Worm (Caenorhabditis elegans) whole organism, dauer: ENCODE results near the gene ZK470.2.

Source experiments
- unc-62 ChIP-seq: sonication (generic microtip); optimal IDR thresholded peaks from 2 replicates; lab custom pipeline; 2017; ENCODE audit warnings: missing biosample characterization, missing genetic modification reagents, missing genetic modification characterization

ZK470.2 gene

DNA sequence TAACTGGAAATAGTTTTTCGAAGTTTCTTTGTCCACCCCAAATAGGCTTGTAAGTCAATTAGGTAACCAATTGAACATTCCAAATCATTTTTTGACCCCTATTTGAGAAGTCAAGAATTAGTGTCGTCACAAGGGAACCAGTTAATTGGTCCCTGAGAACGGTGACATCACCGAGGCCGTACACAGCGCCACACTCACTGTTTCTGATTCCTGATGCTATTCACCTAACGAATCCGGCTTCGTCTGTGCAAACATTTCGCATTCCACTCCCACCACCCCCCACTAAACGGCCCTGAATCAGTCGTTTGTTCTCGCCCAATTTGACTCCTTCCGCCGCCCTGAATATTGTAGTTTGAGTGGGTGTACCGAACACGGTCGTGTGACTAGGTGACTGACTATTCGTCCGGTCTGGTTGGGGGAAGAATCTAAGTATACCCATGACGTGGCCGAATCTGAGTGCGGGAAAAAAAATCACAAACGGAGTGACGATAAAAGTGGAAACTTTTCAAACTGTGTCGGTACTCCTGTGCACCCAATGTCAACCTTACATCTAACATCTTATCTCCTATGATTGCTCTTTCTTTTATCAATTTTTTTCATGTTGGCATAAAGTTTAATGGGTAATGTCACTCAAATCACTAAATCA lies 9.3 kb downstream of the ZK470.2 start:
- TF ChIP-seq unc-62 (GFP tag; lab: Kevin White, UChicago), result no peak

DNA sequence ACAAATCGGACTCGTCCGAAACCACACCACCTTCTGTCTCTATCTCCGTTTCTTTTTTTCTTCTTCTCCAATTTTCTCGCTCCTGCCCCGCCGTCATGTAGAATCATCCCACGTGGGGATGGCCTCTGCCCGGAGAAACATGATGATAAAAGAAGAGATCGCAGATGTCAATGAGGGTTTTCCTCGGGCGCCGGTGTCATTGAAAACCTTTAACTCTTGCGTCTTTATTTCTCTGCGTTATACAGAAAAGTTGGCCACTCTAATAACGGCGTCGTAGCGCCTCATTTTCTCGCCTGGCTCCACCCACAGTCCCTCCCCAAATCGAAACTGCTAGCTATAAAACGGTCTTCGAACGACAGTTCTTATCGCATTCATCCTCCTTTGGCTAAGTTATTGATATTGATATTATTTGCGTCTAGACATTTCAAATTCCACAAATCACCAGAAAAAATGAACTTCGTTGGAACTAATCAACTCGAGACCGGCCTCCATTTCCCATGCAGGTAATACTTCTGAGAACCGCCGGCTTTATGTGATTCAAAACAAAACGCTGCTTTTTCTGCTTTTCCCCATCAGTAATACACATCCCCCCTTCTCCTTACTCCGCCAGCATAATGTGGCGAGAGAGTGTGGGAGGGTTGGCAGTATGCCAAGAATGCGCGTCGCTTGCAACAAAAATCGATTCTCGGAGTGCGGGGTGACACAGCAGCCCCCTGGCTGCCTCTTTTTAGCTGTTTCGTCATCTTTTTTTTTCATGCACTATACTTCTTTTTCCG lies 10.3 kb downstream of the ZK470.2 start:
- TF ChIP-seq unc-62 (GFP tag; lab: Kevin White, UChicago), result no peak

- TF ChIP-seq unc-62 (GFP tag; lab: Kevin White, UChicago), result no peak
Observed at ce11 chrX:4146046-4146445, 11.1 kb downstream of the ZK470.2 start.

DNA sequence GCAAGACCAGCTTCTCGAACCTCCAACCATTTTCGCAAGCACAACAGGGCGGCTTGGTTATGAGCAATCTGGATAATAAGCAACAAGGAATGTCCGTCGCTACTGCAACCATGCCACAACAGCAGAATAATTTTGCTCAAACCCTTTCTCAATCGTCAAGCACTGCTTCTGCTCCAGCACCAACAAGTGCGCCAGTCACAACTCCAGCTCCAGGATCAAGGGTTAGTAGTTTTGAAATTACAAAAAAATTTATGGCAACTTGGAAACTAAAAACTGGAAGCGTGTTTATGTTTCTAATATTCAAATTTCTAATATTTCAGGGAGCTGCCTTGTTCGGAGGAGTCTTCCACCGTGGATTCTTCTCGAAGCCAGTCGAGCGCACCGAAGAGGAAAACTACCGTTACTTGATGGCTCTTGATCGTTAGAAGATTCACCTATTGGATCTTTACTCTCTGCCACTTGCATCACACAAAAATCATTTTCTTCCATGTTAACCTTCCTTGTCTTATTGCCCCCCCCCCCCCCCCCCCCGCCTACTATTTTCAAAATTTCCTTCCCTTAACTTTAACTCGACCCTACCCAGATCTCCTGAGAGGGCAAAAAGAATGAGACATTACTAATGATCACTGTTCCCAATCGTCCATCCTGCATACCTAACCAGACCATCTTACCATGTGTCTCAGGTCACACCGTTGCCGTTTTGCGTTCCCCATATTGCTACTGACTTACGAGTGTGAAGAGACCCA lies 12.0 kb downstream of the ZK470.2 start:
- TF ChIP-seq unc-62 (GFP tag; lab: Kevin White, UChicago), result no peak

DNA sequence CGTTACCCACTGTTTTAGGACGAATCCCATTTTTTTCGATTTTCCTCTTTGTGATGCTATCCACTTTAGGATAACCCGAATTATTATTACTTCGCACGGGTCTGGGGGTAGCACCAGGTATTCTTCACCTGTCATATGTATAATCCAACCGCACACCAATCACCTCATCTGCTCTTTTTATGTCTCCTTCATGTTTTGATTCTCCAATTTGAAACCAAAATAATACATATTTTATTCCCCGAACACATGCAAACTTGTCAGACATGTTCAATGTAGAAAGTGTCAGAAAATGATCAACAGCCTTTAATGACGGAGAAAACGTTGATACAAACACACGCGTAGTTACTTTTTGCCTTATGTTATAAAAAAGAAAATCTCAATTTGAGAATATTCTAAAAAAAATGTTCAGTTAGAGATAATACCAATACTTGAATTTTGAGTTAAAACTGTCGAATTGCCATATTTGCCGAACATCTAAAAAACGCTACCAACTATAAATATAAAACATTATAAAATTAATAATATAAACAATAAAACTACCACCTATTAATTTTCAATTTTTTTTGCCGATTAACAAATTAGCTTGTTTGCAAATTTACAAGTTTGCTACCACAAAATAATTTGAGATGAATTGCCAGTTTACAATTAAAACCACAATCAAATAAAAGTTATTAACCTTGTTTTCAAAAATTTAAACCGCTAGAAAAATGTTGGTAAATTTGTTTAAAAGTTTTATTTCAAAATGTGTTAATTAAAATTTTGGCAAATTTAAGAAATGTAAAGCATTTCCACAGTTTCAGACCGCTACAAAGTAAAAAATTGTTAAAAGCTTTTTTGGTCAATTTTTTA lies 12.9 kb downstream of the ZK470.2 start:
- TF ChIP-seq unc-62 (GFP tag; lab: Kevin White, UChicago), result no peak

DNA sequence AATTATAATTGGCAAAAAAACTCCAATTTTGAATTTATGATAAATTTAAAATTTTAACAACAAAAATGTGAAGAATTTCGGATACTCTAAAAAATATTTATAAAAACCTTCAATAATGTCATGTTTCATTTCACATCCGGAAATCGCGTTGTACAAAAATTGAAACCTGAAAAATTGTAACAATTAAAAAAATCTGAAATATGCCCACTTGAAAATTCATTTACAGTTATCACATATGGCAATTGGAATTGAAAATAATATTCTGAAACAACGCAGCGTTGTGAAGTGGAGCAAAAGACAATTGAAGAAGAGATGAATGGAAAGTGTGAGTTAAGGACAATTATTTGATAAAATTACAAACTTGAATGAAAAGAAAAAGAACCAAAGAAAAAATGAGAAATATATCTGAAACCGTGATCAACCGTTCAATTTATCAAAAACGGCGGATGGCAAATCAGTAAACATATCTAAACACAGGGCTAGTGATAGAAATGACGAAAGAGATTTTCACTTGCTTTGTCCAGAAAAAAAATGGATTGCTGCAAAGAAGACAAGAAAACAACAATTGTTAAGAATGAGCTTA lies 13.6 kb downstream of the ZK470.2 start:
- no peak for TF ChIP-seq unc-62 (GFP tag; lab: Kevin White, UChicago)

DNA sequence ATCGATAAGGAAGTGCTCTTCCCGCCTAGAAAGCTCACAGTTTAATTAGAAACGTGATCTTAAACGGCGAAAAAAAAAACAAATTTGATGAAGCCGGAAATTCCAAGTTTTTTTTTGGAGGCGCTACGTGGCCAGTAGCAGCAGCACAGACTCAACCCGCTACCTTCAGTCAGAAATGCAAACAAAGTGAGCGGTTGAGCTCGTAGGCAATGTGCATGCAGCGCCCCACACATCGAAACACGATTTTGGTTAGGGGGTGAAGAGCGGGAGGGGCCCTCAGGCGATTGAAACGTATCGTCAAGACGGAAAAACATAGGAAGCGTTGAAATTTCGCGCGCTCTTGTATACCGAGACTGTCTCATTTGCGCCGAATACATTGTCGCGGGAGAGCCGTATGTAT lies 16.3 kb downstream of the ZK470.2 start:
- TF ChIP-seq unc-62 (GFP tag; lab: Kevin White, UChicago), result no peak

DNA sequence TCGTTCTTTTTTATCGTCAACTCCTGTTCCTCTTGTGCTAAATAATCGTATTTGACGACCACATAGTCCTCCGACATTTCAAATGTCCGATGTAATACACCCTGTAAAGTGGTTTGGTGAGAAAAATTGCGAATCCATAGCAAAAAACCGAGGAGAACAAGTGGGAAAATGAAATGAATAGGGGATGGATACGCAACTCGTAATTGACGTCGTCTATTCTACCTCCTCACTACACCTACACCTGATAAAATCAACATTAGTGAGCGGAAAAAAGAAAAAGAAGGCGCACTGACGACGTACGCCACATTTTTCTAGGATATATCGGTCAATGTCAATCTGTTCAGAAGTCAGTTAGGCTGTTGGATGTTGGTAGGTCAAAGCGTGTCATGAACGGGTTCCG lies 18.4 kb downstream of the ZK470.2 start, which contains the start of gene nck-1:
Gene nck-1, minus strand, starts transcription at position 101 of the 400 bp plus-strand sequence.
- no peak for TF ChIP-seq unc-62 (GFP tag; lab: Kevin White, UChicago)

- no peak for TF ChIP-seq unc-62 (GFP tag; lab: Kevin White, UChicago)
Observed at ce11 chrX:4154784-4155183, 19.8 kb downstream of the ZK470.2 start.

- TF ChIP-seq unc-62 (GFP tag; lab: Kevin White, UChicago), result no peak
Observed at ce11 chrX:4157896-4158295, 22.9 kb downstream of the ZK470.2 start.

DNA sequence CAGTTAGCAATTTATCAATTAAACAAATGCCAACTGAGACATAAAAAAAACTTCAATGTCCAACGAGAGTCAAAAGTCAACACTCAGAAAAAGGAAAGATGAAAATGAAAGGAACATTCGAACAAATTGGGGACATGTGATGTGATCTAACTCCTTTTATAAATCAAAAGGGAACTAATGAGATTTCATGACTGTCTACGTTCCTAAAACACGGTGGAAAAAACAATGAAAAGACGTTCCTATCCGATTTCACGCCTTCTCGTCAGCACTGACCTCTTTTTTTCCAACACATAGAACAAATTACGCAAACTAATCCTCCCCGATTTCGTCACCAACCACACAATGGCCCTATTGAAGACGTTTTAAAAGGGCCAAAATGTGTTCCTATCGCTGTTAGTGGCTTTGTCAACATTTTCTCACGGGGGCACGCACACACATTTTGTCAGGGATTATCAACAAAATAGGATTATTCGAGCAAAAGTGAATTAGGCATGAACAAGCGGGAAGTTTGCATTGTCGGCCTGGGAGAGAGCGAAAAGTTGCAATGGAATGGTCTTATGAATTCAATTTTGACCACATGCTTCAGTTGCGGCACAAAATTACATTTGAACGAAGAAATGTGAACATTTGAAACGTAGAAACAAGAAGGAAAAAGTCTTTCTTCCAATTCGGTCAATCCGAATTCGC lies 24.4 kb downstream of the ZK470.2 start:
- TF ChIP-seq unc-62 (GFP tag; lab: Kevin White, UChicago), result no peak

ce11 chrX:4159929-4160328 lies 25.0 kb downstream of the ZK470.2 start:
- no peak for TF ChIP-seq unc-62 (GFP tag; lab: Kevin White, UChicago)

DNA sequence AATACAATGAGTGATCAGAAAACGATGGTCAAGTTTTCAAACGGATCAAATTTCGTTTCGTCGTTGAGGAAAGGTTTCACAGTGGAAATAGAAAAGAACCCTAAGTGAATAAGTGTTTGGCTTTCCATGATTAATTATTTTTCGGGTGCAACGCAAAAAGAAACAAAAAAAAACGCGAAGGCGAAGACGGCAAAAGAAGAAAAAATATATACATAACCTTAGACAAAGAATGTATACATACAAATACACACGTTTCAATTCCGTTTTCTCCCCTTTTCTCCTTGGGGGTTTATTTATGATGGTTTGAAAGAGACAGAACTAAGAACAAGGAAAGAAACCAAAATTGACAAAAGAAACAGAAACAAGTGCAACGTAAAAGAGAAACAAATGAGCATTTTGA lies 27.0 kb downstream of the ZK470.2 start:
- TF ChIP-seq unc-62 (GFP tag; lab: Kevin White, UChicago), result no peak

DNA sequence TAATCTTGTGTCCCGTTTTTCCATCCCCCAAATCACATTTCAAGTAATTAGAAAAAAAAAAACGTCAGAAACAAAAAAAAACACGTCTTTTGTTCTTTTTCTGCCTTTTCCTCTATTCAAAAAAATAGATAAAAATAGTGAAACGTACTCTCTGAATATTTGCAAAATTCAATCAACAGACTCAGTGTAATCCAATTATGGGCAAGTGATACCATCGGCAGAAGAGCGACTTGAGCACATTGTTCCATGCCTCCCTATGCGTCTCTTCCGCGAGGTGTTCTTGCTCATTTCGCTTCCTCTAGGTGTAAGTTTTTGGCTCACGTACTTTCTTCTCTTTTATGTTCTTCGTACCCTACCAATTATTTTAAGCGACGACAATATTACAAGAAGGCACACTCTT lies 28.4 kb downstream of the ZK470.2 start, which contains the start of gene ZK470.1:
Gene ZK470.1, plus strand, starts transcription at position 301 of the 400 bp plus-strand sequence.
- no peak for TF ChIP-seq unc-62 (GFP tag; lab: Kevin White, UChicago)
